Fruit fly (Drosophila melanogaster) Kc167 (cell line): ENCODE measurements around the gene Pp1-87B.

Experiments
- Sin3A ChIP-seq: fragments of >200 bp; optimal IDR thresholded peaks from 2 replicates; lab custom pipeline; 2018; ENCODE audit warnings: missing external identifiers
- h ChIP-seq: fragments of >200 bp; optimal IDR thresholded peaks from 3 replicates; lab custom pipeline; 2018; ENCODE audit warnings: missing external identifiers
- insv ChIP-seq: fragments of >200 bp; optimal IDR thresholded peaks from 3 replicates; lab custom pipeline; 2018; ENCODE audit warnings: missing external identifiers
- psq ChIP-seq: fragments of >200 bp; optimal IDR thresholded peaks from 2 replicates; lab custom pipeline; 2017; ENCODE audit warnings: missing external identifiers
- ttk ChIP-seq: sonication (Bioruptor generic); optimal IDR thresholded peaks from 2 replicates; lab custom pipeline; 2017; ENCODE audit warnings: missing external identifiers

DNA sequence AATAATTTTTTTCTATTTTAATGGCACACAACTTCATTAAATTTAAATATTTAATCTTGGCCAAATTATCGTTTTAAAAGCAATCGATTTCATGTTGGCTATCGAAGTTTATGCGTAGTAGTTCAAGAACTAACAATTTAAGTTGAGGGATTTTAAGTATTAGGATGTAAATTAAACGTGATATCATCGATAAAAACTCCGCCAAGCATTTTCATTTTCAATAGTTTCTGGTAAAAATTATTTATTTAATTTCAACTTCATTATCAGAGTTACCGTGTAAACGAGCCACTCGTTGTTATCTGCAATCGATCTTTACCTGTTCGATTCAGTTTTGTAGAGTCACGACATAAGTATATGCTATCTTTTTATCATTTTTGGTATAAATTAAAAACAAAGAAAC lies 22.8 kb downstream of the Pp1-87B start:
- TF ChIP-seq h (no peak), Sin3A (lab: Kevin White, UChicago) (no peak), psq (no peak), insv (lab: Kevin White, UChicago) (no peak), ttk (no peak)
